Fruit fly (Drosophila melanogaster) Kc167 (cell line): Measurements from ENCODE around the gene CG32036.

Experiments used
- Sin3A ChIP-seq: fragments of >200 bp; optimal IDR thresholded peaks from 2 replicates; lab custom pipeline; 2018; ENCODE audit warnings: missing external identifiers
- h ChIP-seq: fragments of >200 bp; optimal IDR thresholded peaks from 3 replicates; lab custom pipeline; 2018; ENCODE audit warnings: missing external identifiers
- insv ChIP-seq: fragments of >200 bp; optimal IDR thresholded peaks from 3 replicates; lab custom pipeline; 2018; ENCODE audit warnings: missing external identifiers
- psq ChIP-seq: fragments of >200 bp; optimal IDR thresholded peaks from 2 replicates; lab custom pipeline; 2017; ENCODE audit warnings: missing external identifiers
- ttk ChIP-seq: sonication (Bioruptor generic); optimal IDR thresholded peaks from 2 replicates; lab custom pipeline; 2017; ENCODE audit warnings: missing external identifiers

DNA sequence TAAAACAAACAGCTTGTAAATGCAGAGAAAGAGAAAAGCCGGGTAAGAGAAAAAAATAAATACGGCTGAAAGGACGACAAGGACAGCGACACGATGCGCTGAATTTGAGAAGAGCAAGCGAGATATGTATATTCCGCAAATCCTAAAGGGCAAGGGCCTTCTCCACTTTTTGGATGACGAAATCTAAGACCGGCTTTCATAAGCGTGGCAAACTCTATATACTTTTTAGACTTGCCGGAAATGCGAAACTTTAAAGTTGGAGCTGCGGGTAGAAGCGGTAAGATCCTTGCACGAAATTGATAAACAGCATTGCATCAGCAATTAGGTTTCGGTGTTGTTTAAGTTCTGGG is 16.7 kb upstream of the CG32036 start:
- TF ChIP-seq Sin3A (lab: Kevin White, UChicago) (no peak), h (lab: Kevin White, UChicago) (no peak), psq (lab: Kevin White, UChicago) (no peak), insv (lab: Kevin White, UChicago) (no peak), ttk (lab: Kevin White, UChicago) (no peak)
